Fruit fly (Drosophila melanogaster) whole organism, wandering third instar larva: ENCODE data around the gene ed.

Source experiments
- Abd-B ChIP-seq: fragments of >200 bp; optimal IDR thresholded peaks from 2 replicates; lab custom pipeline; 2017; ENCODE audit warnings: missing biosample characterization, missing genetic modification characterization
- CG32264 ChIP-seq: fragments of 200-800 bp; sonication (Bioruptor generic); optimal IDR thresholded peaks from 2 replicates; lab custom pipeline; 2016; ENCODE audit warnings: missing biosample characterization, missing genetic modification characterization
- CG9705 ChIP-seq: fragments of 200-800 bp; sonication (Bioruptor generic); optimal IDR thresholded peaks from 2 replicates; lab custom pipeline; 2018; ENCODE audit warnings: missing biosample characterization, mild to moderate bottlenecking, missing genetic modification characterization
- CrebA ChIP-seq: fragments of 200-800 bp; sonication (Bioruptor generic); optimal IDR thresholded peaks from 2 replicates; lab custom pipeline; 2016; ENCODE audit warnings: missing biosample characterization, mild to moderate bottlenecking, missing genetic modification characterization, borderline replicate concordance
- Dfd ChIP-seq: fragments of >200 bp; optimal IDR thresholded peaks from 2 replicates; lab custom pipeline; 2017; ENCODE audit warnings: missing biosample characterization, missing genetic modification characterization
- Dif ChIP-seq: fragments of 200-275, 200-300 bp; sonication (Bioruptor generic); optimal IDR thresholded peaks from 2 replicates; lab custom pipeline; 2018; ENCODE audit warnings: missing biosample characterization, missing genetic modification characterization; ENCODE audit not compliant: partially characterized antibody
- GATAd ChIP-seq: sonication (Bioruptor generic); optimal IDR thresholded peaks from 2 replicates; lab custom pipeline; 2016; ENCODE audit warnings: missing biosample characterization, missing genetic modification characterization
- HLH106 ChIP-seq: fragments of 200-800 bp; optimal IDR thresholded peaks from 3 replicates; lab custom pipeline; 2019; ENCODE audit warnings: missing biosample characterization, mild to moderate bottlenecking, missing genetic modification characterization, moderate library complexity
- Hnf4 ChIP-seq: fragments of 200-800 bp; sonication (Bioruptor generic); optimal IDR thresholded peaks from 2 replicates; lab custom pipeline; 2016; ENCODE audit warnings: missing biosample characterization, mild to moderate bottlenecking, missing genetic modification characterization
- Hr78 ChIP-seq: fragments of >200 bp; optimal IDR thresholded peaks from 2 replicates; lab custom pipeline; 2017; ENCODE audit warnings: missing biosample characterization, missing genetic modification characterization
- Hr83 ChIP-seq: fragments of 200-300 bp; sonication (Bioruptor generic); optimal IDR thresholded peaks from 2 replicates; lab custom pipeline; 2016; ENCODE audit warnings: missing biosample characterization, mild to moderate bottlenecking, missing genetic modification characterization, moderate library complexity; ENCODE audit not compliant: poor library complexity, severe bottlenecking
- Mio ChIP-seq: sonication (Bioruptor generic); optimal IDR thresholded peaks from 2 replicates; lab custom pipeline; 2016; ENCODE audit warnings: missing biosample characterization, missing genetic modification characterization
- Myc ChIP-seq: fragments of >200 bp; optimal IDR thresholded peaks from 2 replicates; lab custom pipeline; 2017
- OdsH ChIP-seq: fragments of 200-800 bp; sonication (Bioruptor generic); optimal IDR thresholded peaks from 2 replicates; lab custom pipeline; 2016; ENCODE audit warnings: missing biosample characterization, mild to moderate bottlenecking, missing genetic modification characterization
- Rel ChIP-seq, 2 experiments: fragments of 200-800 bp; sonication (Bioruptor generic) in 1 of 2; optimal IDR thresholded peaks; 2 replicates in 1 of 2; 3 replicates in 1 of 2; lab custom pipeline; 2016 to 2019; ENCODE audit warnings: mild to moderate bottlenecking in 2 of 2, missing biosample characterization in 2 of 2, missing genetic modification characterization in 2 of 2, moderate library complexity in 1 of 2
- Sp1 ChIP-seq: fragments of 200-800 bp; sonication (Bioruptor generic); optimal IDR thresholded peaks from 3 replicates; lab custom pipeline; 2019; ENCODE audit warnings: missing biosample characterization, mild to moderate bottlenecking, missing genetic modification characterization, moderate library complexity
- br ChIP-seq: fragments of 200-800 bp; sonication (Bioruptor generic); optimal IDR thresholded peaks from 2 replicates; lab custom pipeline; 2016; ENCODE audit warnings: missing biosample characterization, missing genetic modification characterization
- brk ChIP-seq: fragments of 200-800 bp; sonication (Bioruptor generic); optimal IDR thresholded peaks from 2 replicates; lab custom pipeline; 2016; ENCODE audit warnings: missing biosample characterization, mild to moderate bottlenecking, missing genetic modification characterization
- dmrt93B ChIP-seq: fragments of 200-800 bp; sonication (Bioruptor generic); optimal IDR thresholded peaks from 2 replicates; lab custom pipeline; 2018; ENCODE audit warnings: missing biosample characterization, mild to moderate bottlenecking, missing genetic modification characterization
- dsf ChIP-seq: sonication (Bioruptor generic); optimal IDR thresholded peaks from 2 replicates; lab custom pipeline; 2016; ENCODE audit warnings: missing biosample characterization, missing genetic modification characterization, borderline replicate concordance
- ey ChIP-seq: fragments of 200-800 bp; sonication (Bioruptor generic); optimal IDR thresholded peaks from 2 replicates; lab custom pipeline; 2016; ENCODE audit warnings: missing biosample characterization, missing genetic modification characterization
- foxo ChIP-seq, 2 experiments: fragments of 200-800 bp; sonication (Bioruptor generic); optimal IDR thresholded peaks; 2 replicates in 1 of 2; 3 replicates in 1 of 2; lab custom pipeline; 2016 to 2017; ENCODE audit warnings: missing biosample characterization in 2 of 2, missing genetic modification characterization in 2 of 2
- fru ChIP-seq: fragments of 200-800 bp; sonication (Bioruptor generic); optimal IDR thresholded peaks from 3 replicates; lab custom pipeline; 2016; ENCODE audit warnings: missing biosample characterization, mild to moderate bottlenecking, missing genetic modification characterization
- h ChIP-seq: fragments of 200-800 bp; sonication (Bioruptor generic); optimal IDR thresholded peaks from 3 replicates; lab custom pipeline; 2016; ENCODE audit warnings: missing biosample characterization, mild to moderate bottlenecking, missing genetic modification characterization
- jim ChIP-seq: fragments of 175-275, 200-325 bp; sonication (Bioruptor generic); optimal IDR thresholded peaks from 2 replicates; lab custom pipeline; 2016; ENCODE audit warnings: missing biosample characterization, mild to moderate bottlenecking, missing genetic modification characterization
- lola ChIP-seq: fragments of >200 bp; optimal IDR thresholded peaks from 2 replicates; lab custom pipeline; 2017; ENCODE audit warnings: missing biosample characterization, missing genetic modification characterization
- pan ChIP-seq: fragments of >200 bp; optimal IDR thresholded peaks from 2 replicates; lab custom pipeline; 2017
- rgr ChIP-seq: fragments of 200-800 bp; sonication (Bioruptor generic); optimal IDR thresholded peaks from 3 replicates; lab custom pipeline; 2016; ENCODE audit warnings: missing biosample characterization, mild to moderate bottlenecking, missing genetic modification characterization
- sage ChIP-seq: fragments of 200-800 bp; sonication (Bioruptor generic); optimal IDR thresholded peaks from 2 replicates; lab custom pipeline; 2016; ENCODE audit warnings: missing biosample characterization, mild to moderate bottlenecking, missing genetic modification characterization
- sv ChIP-seq: fragments of 200-800 bp; sonication (Bioruptor generic); optimal IDR thresholded peaks from 3 replicates; lab custom pipeline; 2016; ENCODE audit warnings: missing biosample characterization, missing genetic modification characterization
- tai ChIP-seq: sonication (Bioruptor generic); optimal IDR thresholded peaks from 2 replicates; lab custom pipeline; 2016; ENCODE audit warnings: missing biosample characterization, missing genetic modification characterization
- usp ChIP-seq: fragments of >200 bp; optimal IDR thresholded peaks from 2 replicates; lab custom pipeline; 2017; ENCODE audit warnings: missing biosample characterization, missing genetic modification characterization
- woc ChIP-seq: sonication (Bioruptor generic); optimal IDR thresholded peaks from 2 replicates; lab custom pipeline; 2016; ENCODE audit warnings: missing biosample characterization, mild to moderate bottlenecking, missing genetic modification characterization

The ed gene

DNA sequence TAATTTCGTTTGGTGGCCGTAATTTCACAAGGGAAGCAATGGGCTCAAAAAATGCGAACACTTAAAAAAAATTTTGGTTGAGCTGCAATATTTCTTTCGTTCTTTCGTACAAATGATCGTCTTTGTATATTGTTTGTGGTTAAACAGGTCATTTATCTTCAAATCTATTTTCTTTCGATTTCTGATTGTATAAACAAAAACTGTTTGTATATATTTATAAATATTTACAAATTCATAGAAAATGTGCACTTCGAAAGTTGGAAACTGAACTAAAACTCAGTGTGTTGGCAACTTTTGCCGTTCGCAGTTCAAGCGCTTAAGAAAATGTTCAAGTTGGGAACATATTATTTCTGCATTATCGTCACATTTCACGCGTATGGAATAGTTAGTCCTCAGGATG lies 31.5 kb upstream of the ed start, which contains the start of gene CG43797:
CG43797 (plus strand) TSS at position 301 of the 400 bp plus-strand sequence.
- no peak for TF ChIP-seq HLH106 (tag; lab: Kevin White, UChicago)
- no peak for TF ChIP-seq Dif (GFP tag; lab: Kevin White, UChicago)
- TF ChIP-seq dsf (GFP tag; lab: Kevin White, UChicago), result no peak
- no peak for TF ChIP-seq OdsH
- TF ChIP-seq Hr83 (GFP tag; lab: Kevin White, UChicago), result no peak
- no peak for TF ChIP-seq GATAd (GFP tag; lab: Kevin White, UChicago)
- TF ChIP-seq ey, result no peak
- no peak for TF ChIP-seq foxo (GFP tag; optimal IDR thresholded peaks at IDR 0.05; lab: Kevin White, UChicago)
- TF ChIP-seq CrebA (GFP tag; lab: Kevin White, UChicago), result no peak
- no peak for TF ChIP-seq fru (GFP tag; lab: Kevin White, UChicago)
- no peak for TF ChIP-seq h (GFP tag; lab: Kevin White, UChicago)
- TF ChIP-seq Sp1, result no peak
- TF ChIP-seq br (GFP tag; lab: Kevin White, UChicago), result no peak
- TF ChIP-seq jim, result no peak
- no peak for TF ChIP-seq rgr (GFP tag; lab: Kevin White, UChicago)
- no peak for TF ChIP-seq Mio (GFP tag; lab: Kevin White, UChicago)
- no peak for TF ChIP-seq CG9705 (GFP tag; lab: Kevin White, UChicago)

DNA sequence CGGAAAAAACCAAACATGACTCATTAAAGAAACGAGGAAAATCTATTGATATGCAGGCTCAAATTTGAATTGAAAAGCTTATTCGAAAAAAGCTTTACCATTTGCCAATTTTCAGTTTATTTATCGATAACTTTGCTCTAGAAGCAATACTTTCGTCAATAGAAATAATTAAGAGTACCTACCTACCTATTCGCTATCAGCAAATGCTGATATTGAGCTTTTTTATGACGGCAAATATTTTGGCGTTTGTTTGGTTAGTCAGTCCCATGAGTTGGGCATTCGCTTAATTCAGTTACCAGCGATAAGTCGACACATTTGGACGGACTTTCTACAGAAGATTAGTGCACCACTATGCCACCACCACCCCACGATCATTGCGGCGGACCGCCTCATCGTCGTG lies 27.4 kb upstream of the ed start, which contains the start of gene CG34176:
CG34176 (plus strand) TSS at position 301 of the 400 bp plus-strand sequence.
- TF ChIP-seq h (GFP tag; lab: Kevin White, UChicago) (no peak), fru (GFP tag; lab: Kevin White, UChicago) (no peak), ey (no peak), GATAd (GFP tag; lab: Kevin White, UChicago) (no peak), br (GFP tag; lab: Kevin White, UChicago) (no peak), pan (lab: Kevin White, UChicago) (no peak)

DNA sequence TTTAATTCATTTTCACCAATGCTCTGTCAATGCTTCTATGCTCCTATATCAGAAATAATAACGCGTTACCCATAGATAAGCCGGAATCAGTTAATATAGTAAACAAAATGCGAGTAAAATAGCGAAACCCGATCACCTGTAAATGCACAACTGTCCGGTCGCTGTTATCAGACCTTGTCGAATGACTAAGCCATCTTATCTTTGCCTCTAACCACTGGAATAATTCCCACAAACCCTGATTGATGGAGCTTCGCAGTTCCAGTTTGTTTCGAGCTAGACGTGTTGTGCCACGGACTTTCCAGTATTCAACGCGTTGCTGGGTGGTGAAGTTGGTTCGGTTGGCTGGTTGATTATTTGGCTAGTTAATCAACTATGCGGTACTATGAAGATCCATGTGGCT lies 26.5 kb upstream of the ed start, which contains the start of gene CG15422:
CG15422 (plus strand) TSS at position 301 of the 400 bp plus-strand sequence.
- TF ChIP-seq sage (GFP tag; lab: Kevin White, UChicago) (no peak), Abd-B (GFP tag; lab: Kevin White, UChicago) (no peak), Hr83 (GFP tag; lab: Kevin White, UChicago) (no peak), CG32264 (GFP tag; lab: Kevin White, UChicago) (no peak), dsf (GFP tag; lab: Kevin White, UChicago) (no peak), dmrt93B (GFP tag; lab: Kevin White, UChicago) (no peak), GATAd (GFP tag; lab: Kevin White, UChicago) (no peak), Hr78 (no peak), usp (no peak), Myc (lab: Kevin White, UChicago) (no peak), rgr (GFP tag; lab: Kevin White, UChicago) (no peak), Dfd (GFP tag; lab: Kevin White, UChicago) (no peak), sv (GFP tag; lab: Kevin White, UChicago) (no peak), woc (GFP tag; lab: Kevin White, UChicago) (no peak), fru (GFP tag; lab: Kevin White, UChicago) (no peak)

DNA sequence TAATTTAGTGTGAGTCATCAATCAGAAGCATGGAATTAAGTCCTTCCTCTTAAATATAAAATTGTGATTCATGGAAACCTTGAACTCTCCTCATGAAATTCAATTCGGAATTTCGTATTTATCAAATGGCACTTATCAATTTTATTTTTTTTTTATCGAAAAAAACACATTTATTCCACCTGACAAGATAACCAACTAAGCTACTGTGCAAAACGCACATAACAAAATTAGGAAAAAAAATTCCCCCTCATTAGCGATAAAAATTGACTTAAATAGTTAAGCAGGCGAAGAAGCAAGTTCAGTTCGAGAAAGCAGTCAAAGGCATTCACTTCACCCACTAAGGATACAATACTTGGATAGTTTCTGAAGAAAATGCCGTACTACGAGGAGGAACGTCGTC lies 25.4 kb upstream of the ed start, which contains the start of gene CG15423:
CG15423 (plus strand) TSS at position 301 of the 400 bp plus-strand sequence.
- no peak for TF ChIP-seq Hr78
- no peak for TF ChIP-seq foxo (GFP tag; optimal IDR thresholded peaks at IDR 0.05; lab: Kevin White, UChicago)
- TF ChIP-seq Rel (GFP tag; optimal IDR thresholded peaks at IDR 0.05; lab: Kevin White, UChicago), result no peak
- TF ChIP-seq Rel (tag; optimal IDR thresholded peaks at IDR 0.05; lab: Kevin White, UChicago), result peak; percentile 26
- TF ChIP-seq usp, result no peak
- TF ChIP-seq Mio (GFP tag; lab: Kevin White, UChicago), result no peak
- TF ChIP-seq brk (GFP tag; lab: Kevin White, UChicago), result no peak

DNA sequence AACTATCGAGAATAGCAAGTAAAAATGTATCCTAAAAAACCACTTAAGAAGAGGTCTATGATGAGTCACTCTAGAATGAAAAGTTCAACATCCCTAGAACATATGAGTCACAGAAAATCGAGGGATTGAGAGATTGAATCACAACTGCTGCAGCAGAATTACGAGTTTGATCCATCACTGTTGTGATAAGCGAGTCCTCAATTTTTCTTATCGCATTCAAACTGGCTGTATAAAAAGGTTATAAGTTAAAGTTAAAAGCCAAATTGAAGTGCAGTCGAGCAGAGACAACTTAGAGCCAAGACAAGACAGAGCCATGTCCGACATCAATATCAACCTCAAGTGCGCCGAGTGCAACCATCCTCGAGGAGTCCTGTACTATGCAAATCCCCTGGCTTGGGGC lies 23.8 kb upstream of the ed start, which contains the start of gene CG43773:
CG43773 (plus strand) TSS at position 301 of the 400 bp plus-strand sequence.
- TF ChIP-seq sage (GFP tag; lab: Kevin White, UChicago) (no peak), GATAd (GFP tag; lab: Kevin White, UChicago) (no peak), Hnf4 (GFP tag; lab: Kevin White, UChicago) (no peak), Hr83 (GFP tag; lab: Kevin White, UChicago) (no peak), tai (GFP tag; lab: Kevin White, UChicago) (no peak), CrebA (GFP tag; lab: Kevin White, UChicago) (no peak), Myc (lab: Kevin White, UChicago) (no peak), h (GFP tag; lab: Kevin White, UChicago) (no peak), lola (no peak), rgr (GFP tag; lab: Kevin White, UChicago) (no peak), Sp1 (no peak), Dfd (GFP tag; lab: Kevin White, UChicago) (no peak), dmrt93B (GFP tag; lab: Kevin White, UChicago) (no peak)
